Fruit fly (Drosophila melanogaster) whole organism, embryonic: ENCODE results near the gene CG42676.
A peak's percentile ranks its signal among the peaks of the same experiment; 100 is the strongest.

ENCODE experiments used
- CG1024 ChIP-seq: fragments of 200-800 bp; sonication (Bioruptor generic); IDR thresholded peaks from 2 replicates; pipeline ENCODE4 v1.3.6; 2022; ENCODE audit warnings: missing biosample characterization, missing genetic modification characterization
- CG17186 ChIP-seq: fragments of 200-800 bp; sonication (Bioruptor generic); optimal IDR thresholded peaks from 3 replicates; lab custom pipeline; 2017; ENCODE audit warnings: missing biosample characterization, missing genetic modification reagents, missing genetic modification characterization
- CG1832 ChIP-seq: fragments of 200-800 bp; sonication (Bioruptor generic); optimal IDR thresholded peaks from 2 replicates; lab custom pipeline; 2017; ENCODE audit warnings: missing biosample characterization, mild to moderate bottlenecking, missing genetic modification characterization, inconsistent platforms
- CG4424 ChIP-seq: fragments of 200-800 bp; sonication (Bioruptor generic); optimal IDR thresholded peaks from 3 replicates; lab custom pipeline; 2016; ENCODE audit warnings: missing biosample characterization, missing genetic modification characterization
- CG7786 ChIP-seq: fragments of 200-800 bp; sonication (Bioruptor generic); optimal IDR thresholded peaks from 2 replicates; lab custom pipeline; 2016; ENCODE audit warnings: missing biosample characterization, missing genetic modification characterization
- Dll ChIP-seq: fragments of 200-800 bp; sonication (Bioruptor generic); IDR thresholded peaks from 4 replicates; pipeline ENCODE4 v1.3.6; 2022; ENCODE audit warnings: missing biosample characterization, missing genetic modification characterization; ENCODE audit not compliant: partially characterized antibody
- ash1 ChIP-seq: fragments of 200-800 bp; sonication (Bioruptor generic); optimal IDR thresholded peaks from 2 replicates; lab custom pipeline; 2018; ENCODE audit warnings: missing biosample characterization, mild to moderate bottlenecking, missing genetic modification characterization
- cas ChIP-seq: fragments of 200-800 bp; sonication (Bioruptor generic); IDR thresholded peaks from 2 replicates; pipeline ENCODE4 v1.3.6; 2022; ENCODE audit warnings: missing biosample characterization, missing genetic modification characterization
- dati ChIP-seq: fragments of 200-800 bp; sonication (Bioruptor generic); IDR thresholded peaks from 2 replicates; pipeline ENCODE4 v1.3.6; 2022; ENCODE audit warnings: missing biosample characterization, missing genetic modification characterization
- lbe ChIP-seq: fragments of 200-800 bp; sonication (Bioruptor generic); optimal IDR thresholded peaks from 2 replicates; lab custom pipeline; 2016; ENCODE audit warnings: missing biosample characterization, mild to moderate bottlenecking, missing genetic modification characterization
- lilli ChIP-seq: fragments of 200-800 bp; sonication (Bioruptor generic); optimal IDR thresholded peaks from 3 replicates; lab custom pipeline; 2016; ENCODE audit warnings: missing biosample characterization, missing genetic modification characterization
- mld ChIP-seq: fragments of 200-800 bp; sonication (Bioruptor generic); IDR thresholded peaks from 3 replicates; pipeline ENCODE4 v1.3.6; 2022; ENCODE audit warnings: missing biosample characterization, missing genetic modification characterization; ENCODE audit not compliant: partially characterized antibody
- seq ChIP-seq: fragments of 200-800 bp; sonication (Bioruptor generic); IDR thresholded peaks from 2 replicates; pipeline ENCODE4 v1.3.6; 2022; ENCODE audit warnings: missing biosample characterization, missing genetic modification characterization
- sna ChIP-seq: fragments of 200-800 bp; sonication (Bioruptor generic); IDR thresholded peaks from 2 replicates; pipeline ENCODE4 v1.3.6; 2022; ENCODE audit warnings: missing biosample characterization, missing genetic modification characterization; ENCODE audit not compliant: partially characterized antibody

DNA sequence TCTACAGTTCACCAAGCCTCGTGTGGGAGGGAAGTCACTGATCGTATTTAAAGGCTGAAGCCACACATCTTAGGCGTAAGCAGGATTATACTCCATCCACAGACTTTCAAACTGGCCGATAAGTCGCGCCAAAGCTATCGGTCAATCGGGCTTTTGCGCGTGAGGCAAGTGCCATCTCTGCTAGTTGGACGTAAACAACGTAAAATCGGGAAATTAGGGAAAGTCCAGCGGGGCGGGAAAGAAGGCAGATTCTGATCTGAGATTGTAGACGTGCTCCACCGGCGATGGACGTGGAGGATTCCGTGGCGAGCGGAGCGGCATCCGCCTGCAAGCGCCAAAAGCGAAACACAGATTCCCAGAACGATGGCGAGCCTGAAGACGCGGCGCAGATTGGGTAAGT is 46.8 kb upstream of the CG42676 start, which contains the start of gene CG8001:
- TF ChIP-seq ash1 (GFP tag; lab: Kevin White, UChicago), result no peak
- TF ChIP-seq lilli, result no peak
- no peak for TF ChIP-seq CG1832 (GFP tag; lab: Kevin White, UChicago)
- no peak for TF ChIP-seq seq (GFP tag; lab: Robert Waterston, UW)
- TF ChIP-seq lbe (GFP tag; lab: Kevin White, UChicago), result no peak
- peak; percentile 61; the same call in 3 of the 4 replicates for TF ChIP-seq Dll
- TF ChIP-seq sna (GFP tag; lab: Robert Waterston, UW), result peak; percentile 41; the same call in 1 of the 2 replicates
- TF ChIP-seq dati (GFP tag; lab: Robert Waterston, UW), result no peak
- TF ChIP-seq cas (GFP tag; lab: Robert Waterston, UW), result no peak
- peak; percentile 62; the same call in 1 of the 3 replicates for TF ChIP-seq mld
- TF ChIP-seq CG7786, result no peak
- TF ChIP-seq CG17186 (GFP tag; lab: Kevin White, UChicago), result peak; percentile 57
- no peak for TF ChIP-seq CG1024 (GFP tag; lab: Robert Waterston, UW)
- no peak for TF ChIP-seq CG4424 (GFP tag; lab: Kevin White, UChicago)
